Fruit fly (Drosophila melanogaster) whole organism: Measurements from ENCODE around the gene salm.

Source experiments
- EcR ChIP-seq, 2 experiments: fragments of >200 bp; optimal IDR thresholded peaks; 2 replicates each; lab custom pipeline; 2017; ENCODE audit warnings: missing biosample characterization in 2 of 2, missing genetic modification characterization in 2 of 2, missing genetic modification reagents in 2 of 2
- pan ChIP-seq: fragments of >200 bp; optimal IDR thresholded peaks from 2 replicates; lab custom pipeline; 2017
- psq ChIP-seq: fragments of >200 bp; optimal IDR thresholded peaks from 2 replicates; lab custom pipeline; 2017

- no peak for TF ChIP-seq pan
- no peak for TF ChIP-seq EcR (GFP tag; optimal IDR thresholded peaks at IDR 0.05; lab: Kevin White, UChicago)
- TF ChIP-seq psq (lab: Kevin White, UChicago) = no peak
These were observed 2.2 kb upstream of the salm start for dm6 chr2L:11447641-11448040.
